Worm (Caenorhabditis elegans): Measurements from ENCODE around the gene flh-1.

flh-1 gene

DNA sequence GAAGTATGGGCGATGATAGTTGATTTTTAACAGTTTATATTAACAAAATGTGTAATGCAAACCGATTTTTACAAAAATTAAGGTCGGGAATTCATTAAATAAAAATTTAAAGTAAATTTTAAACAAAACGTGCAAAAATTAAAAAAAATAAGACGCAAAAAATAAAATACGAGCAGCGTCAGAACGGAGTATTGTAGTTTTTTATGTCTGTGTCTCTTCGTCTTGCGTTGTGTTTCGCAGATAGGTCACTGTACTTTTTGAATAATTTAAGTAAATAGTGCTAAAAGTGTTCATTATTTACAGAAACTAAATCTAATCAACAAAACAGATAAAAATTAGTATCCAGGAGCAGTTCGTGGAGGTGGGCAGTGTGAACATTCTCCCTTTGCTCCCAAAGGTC, 3.7 kb downstream of the flh-1 start:
- no peak for TF ChIP-seq ahr-1 (tag; optimal IDR thresholded peaks at IDR 0.05)
- no peak for TF ChIP-seq ceh-45 (GFP tag; IDR thresholded peaks at IDR 0.05)
- TF ChIP-seq ceh-24 (tag; optimal IDR thresholded peaks at IDR 0.05) = no peak
- TF ChIP-seq sox-4 (tag; optimal IDR thresholded peaks at IDR 0.05) = no peak
- TF ChIP-seq hlh-15 (tag; optimal IDR thresholded peaks at IDR 0.05) = no peak
- no peak for TF ChIP-seq madf-2 (tag; optimal IDR thresholded peaks at IDR 0.05)
- TF ChIP-seq nfya-1 (tag; optimal IDR thresholded peaks at IDR 0.05) = no peak
- TF ChIP-seq fax-1 (tag; optimal IDR thresholded peaks at IDR 0.05) = no peak
- no peak for TF ChIP-seq ets-4 (tag; optimal IDR thresholded peaks at IDR 0.05)
- TF ChIP-seq elt-2 (tag; optimal IDR thresholded peaks at IDR 0.05) = no peak
- no peak for TF ChIP-seq tbx-2 (tag; optimal IDR thresholded peaks at IDR 0.05)

DNA sequence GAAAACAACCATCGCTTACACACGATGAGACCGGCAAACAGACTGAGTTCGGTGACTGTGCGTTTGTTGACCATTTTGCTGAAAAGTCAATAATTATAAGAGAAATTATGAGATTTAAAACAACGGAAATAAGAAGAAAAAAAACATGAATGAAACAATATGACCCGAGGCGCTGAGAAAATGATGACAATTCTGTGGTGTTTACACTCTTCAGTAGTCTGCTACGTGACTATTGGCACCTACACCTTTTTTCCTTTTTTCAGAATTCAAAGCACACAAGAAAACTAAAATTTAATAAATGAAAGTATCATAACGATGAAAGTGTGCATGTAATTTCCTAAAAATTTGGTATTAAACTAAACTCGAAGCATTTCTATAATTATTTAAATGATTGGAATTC, 4.4 kb downstream of the flh-1 start, which contains the start of gene Y11D7A.10:
TSS of gene Y11D7A.10 (minus strand) at position 82 of the 400 bp plus-strand sequence.
- TF ChIP-seq zip-5 (tag; optimal IDR thresholded peaks at IDR 0.05) (no peak), ttx-3 (tag; optimal IDR thresholded peaks at IDR 0.05) (no peak), rnt-1 (tag; optimal IDR thresholded peaks at IDR 0.05) (no peak), pax-1 (tag; optimal IDR thresholded peaks at IDR 0.05) (no peak), ceh-48 (tag; optimal IDR thresholded peaks at IDR 0.05) (no peak), ceh-14 (tag; optimal IDR thresholded peaks at IDR 0.05) (no peak), lim-6 (tag; optimal IDR thresholded peaks at IDR 0.05) (no peak), C08G9.2 (tag; optimal IDR thresholded peaks at IDR 0.05) (no peak), pag-3 (tag; optimal IDR thresholded peaks at IDR 0.05; ENCODE audit: borderline replicate concordance) (no peak), K09A11.1 (tag; optimal IDR thresholded peaks at IDR 0.05; ENCODE audit: insufficient read depth) (no peak)

DNA sequence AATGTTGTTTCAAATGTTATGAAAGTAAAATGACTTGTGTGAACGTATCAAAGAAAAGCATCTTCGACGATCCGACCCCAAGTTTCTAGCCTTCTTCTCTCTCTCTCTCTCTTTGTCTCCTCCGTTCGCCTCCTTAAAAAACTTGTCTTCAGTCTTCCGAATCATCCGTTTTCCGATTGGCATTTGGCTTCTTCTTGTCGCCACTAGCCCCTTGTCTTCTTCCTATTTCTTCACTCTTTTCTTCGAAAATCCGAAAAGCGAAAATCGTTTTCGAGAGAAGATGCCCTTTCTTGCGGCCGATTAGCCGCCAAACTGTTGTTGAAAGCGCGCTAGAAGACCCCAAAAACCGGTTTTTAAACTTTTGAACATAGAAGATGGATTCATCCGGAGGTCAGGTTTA, 5.5 kb downstream of the flh-1 start:
- TF ChIP-seq dmd-4 (tag; optimal IDR thresholded peaks at IDR 0.05; ENCODE audit: borderline replicate concordance) (no peak), C08G9.2 (tag; optimal IDR thresholded peaks at IDR 0.05) (no peak), sox-4 (tag; optimal IDR thresholded peaks at IDR 0.05) (no peak), ama-1 (optimal IDR thresholded peaks at IDR 0.05) (peak; percentile 25)

DNA sequence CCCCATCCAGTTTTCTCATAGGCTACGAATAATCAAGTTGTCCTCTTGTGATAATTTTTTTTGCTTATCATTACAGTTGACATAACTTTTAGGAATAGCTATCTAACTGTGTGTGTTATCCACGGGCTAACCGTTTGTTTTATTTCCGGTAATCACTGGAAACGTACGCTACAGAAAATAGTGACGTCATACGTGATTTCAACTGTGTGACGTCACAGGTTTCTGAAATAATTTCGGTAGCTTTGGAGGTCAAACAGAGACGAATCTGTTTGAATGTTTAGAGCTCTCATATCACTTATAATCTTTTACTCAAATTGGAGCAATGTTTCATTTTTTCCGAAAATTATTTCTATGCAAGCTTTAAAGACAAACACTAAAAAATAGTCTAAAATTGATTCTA, 7.2 kb downstream of the flh-1 start:
- TF ChIP-seq sox-2 (GFP tag; IDR thresholded peaks at IDR 0.05) = no peak
- no peak for TF ChIP-seq ztf-16 (tag; optimal IDR thresholded peaks at IDR 0.05)
- TF ChIP-seq zip-5 (tag; optimal IDR thresholded peaks at IDR 0.05) = no peak
- no peak for TF ChIP-seq ceh-2 (tag; optimal IDR thresholded peaks at IDR 0.05)

DNA sequence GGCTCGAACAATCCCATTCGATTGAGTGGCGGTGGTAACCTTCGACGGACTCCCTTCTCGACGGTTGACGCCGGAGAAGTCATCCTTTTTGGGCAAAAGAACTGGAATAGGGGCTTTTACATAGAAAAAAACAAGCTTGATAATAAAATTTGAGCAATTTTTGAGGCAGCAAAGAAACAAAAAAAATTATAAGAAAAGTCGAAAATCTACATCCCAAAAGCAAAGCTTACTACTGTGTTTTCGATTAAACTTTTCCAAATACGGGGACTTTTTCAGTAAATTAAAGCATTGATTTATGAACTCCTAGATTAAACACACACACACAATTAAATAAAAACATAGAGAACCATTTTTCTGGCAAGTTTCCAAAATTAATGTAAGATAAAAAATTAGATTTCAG, 8.1 kb downstream of the flh-1 start, which contains the start of gene Y11D7A.9:
TSS of gene Y11D7A.9 (minus strand) at position 101 of the 400 bp plus-strand sequence.
- TF ChIP-seq madf-2 (tag; optimal IDR thresholded peaks at IDR 0.05) (no peak), hlh-30 (tag; optimal IDR thresholded peaks at IDR 0.05; ENCODE audit: insufficient read depth) (no peak), ceh-45 (GFP tag; IDR thresholded peaks at IDR 0.05) (no peak), ceh-34 (tag; optimal IDR thresholded peaks at IDR 0.05) (no peak), fkh-10 (GFP tag; optimal IDR thresholded peaks at IDR 0.05) (no peak), pha-4 (tag; optimal IDR thresholded peaks at IDR 0.05) (no peak)

DNA sequence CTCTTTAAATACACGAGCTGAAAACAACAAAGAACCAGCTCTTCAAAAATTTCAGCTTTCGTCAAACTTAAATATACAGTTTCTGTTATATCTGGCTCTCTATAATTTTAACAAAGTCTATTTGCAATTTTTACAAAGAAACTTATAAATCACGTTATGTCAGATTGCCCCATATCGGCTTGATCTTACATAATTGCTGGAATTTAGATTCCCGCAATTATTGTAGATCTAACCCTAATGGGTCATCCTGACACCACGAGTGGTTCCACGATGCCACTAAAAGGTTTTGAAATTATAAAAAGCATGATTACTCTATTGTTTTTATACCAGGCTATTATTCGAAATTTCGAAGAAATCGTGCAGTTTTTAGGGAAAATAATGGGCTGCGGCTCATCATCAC, 13.0 kb downstream of the flh-1 start, which contains the start of gene Y11D7A.8:
TSS of gene Y11D7A.8 (plus strand) at position 301 of the 400 bp plus-strand sequence.
- TF ChIP-seq madf-2 (tag; optimal IDR thresholded peaks at IDR 0.05) = no peak
- TF ChIP-seq eyg-1 (tag; optimal IDR thresholded peaks at IDR 0.05) = no peak
- no peak for TF ChIP-seq unc-86 (tag; optimal IDR thresholded peaks at IDR 0.05)
- no peak for TF ChIP-seq dmd-4 (tag; optimal IDR thresholded peaks at IDR 0.05; ENCODE audit: borderline replicate concordance)
- TF ChIP-seq T23F11.4 (GFP tag; optimal IDR thresholded peaks at IDR 0.05) = no peak
- TF ChIP-seq ceh-18 (tag; optimal IDR thresholded peaks at IDR 0.05) = no peak
- no peak for TF ChIP-seq nhr-11 (tag; optimal IDR thresholded peaks at IDR 0.05)
- TF ChIP-seq ama-1 (optimal IDR thresholded peaks at IDR 0.05) = no peak
- TF ChIP-seq ceh-34 (tag; optimal IDR thresholded peaks at IDR 0.05) = no peak
- TF ChIP-seq ref-2 (tag; optimal IDR thresholded peaks at IDR 0.05) = no peak
- no peak for TF ChIP-seq pag-3 (tag; optimal IDR thresholded peaks at IDR 0.05; ENCODE audit: borderline replicate concordance)
- no peak for TF ChIP-seq ceh-31 (tag; optimal IDR thresholded peaks at IDR 0.05)
- no peak for TF ChIP-seq Y22D7AL.16 (tag; optimal IDR thresholded peaks at IDR 0.05)
- no peak for TF ChIP-seq mec-3 (tag; optimal IDR thresholded peaks at IDR 0.05; ENCODE audit: borderline replicate concordance)
- TF ChIP-seq ceh-14 (tag; optimal IDR thresholded peaks at IDR 0.05) = no peak
- no peak for TF ChIP-seq hlh-13 (GFP tag; optimal IDR thresholded peaks at IDR 0.05)
- TF ChIP-seq ceh-30 (tag; optimal IDR thresholded peaks at IDR 0.05) = no peak
